Fruit fly (Drosophila melanogaster) S2 (cell line): Measurements from ENCODE around the gene fipi.

Experiments
- CG8478 ChIP-seq: fragments of >200 bp; optimal IDR thresholded peaks from 2 replicates; lab custom pipeline; 2018
- CTCF ChIP-seq, 2 experiments: fragments of >200 bp; optimal IDR thresholded peaks; 2 replicates each; lab custom pipeline; 2018

DNA sequence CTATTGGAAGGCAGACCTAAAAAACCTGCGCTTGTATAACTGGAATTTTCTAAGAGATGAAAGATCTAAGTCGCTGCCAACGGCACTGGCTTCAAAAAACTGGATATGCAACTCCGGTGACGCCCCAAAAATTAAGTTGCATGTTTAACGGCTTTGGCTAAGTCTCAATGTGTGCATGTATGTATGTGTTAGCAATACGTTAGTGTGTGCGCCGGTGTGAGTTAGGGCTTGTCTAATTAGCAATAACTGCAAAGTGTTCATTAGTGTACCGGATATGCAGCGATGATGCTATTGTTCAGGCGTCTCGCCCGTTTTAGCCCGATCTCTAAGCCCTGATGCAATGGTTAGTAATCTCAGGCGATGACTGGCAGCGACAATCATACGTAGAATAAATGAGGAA, 5.0 kb upstream of the fipi start:
- TF ChIP-seq CTCF (optimal IDR thresholded peaks at IDR 0.05; lab: Kevin White, UChicago) (no peak), CG8478 (lab: Kevin White, UChicago) (no peak)
